Worm (Caenorhabditis elegans): ENCODE results near the gene F49C12.11.
"Not testable (repeated sequence)": the region's sequence is repeated elsewhere in the genome, so short reads cannot be mapped to it uniquely, and the experiment has no call there.

DNA sequence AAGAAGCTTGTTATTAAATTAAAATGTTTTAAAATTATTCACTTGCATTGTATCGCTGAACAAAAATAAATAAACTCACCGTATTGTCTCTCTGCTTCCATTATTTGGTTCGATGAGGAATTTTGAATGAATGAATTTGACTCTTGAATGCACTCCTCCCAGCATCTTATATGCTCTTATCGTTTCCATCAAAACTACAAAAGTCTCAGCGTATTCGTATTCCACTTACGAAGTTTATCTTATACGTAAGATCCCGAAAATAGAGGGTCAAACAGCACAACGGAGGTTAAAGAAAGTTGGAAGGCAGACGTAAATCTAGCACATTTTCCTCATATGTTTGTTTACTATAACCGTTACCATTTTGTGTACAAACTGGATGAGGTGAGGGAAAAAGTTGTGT lies 32.9 kb upstream of the F49C12.11 start, which contains the start of gene nhr-267:
- TF ChIP-seq flt-1 (GFP tag; IDR thresholded peaks at IDR 0.05); ztf-23 (GFP tag; IDR thresholded peaks at IDR 0.05); ref-1 (GFP tag; conservative IDR thresholded peaks at IDR 0.05); med-1 (GFP tag; optimal IDR thresholded peaks at IDR 0.05; ENCODE audit: insufficient read depth): not testable (repeated sequence)
